Worm (Caenorhabditis elegans) whole organism, L4 larva: ENCODE data around the gene C49F8.15.
A peak's percentile ranks its signal among the peaks of the same experiment; 100 is the strongest.

Source experiments
- F26F4.8 ChIP-seq: fragments of 200-800 bp; sonication (Bioruptor generic); conservative IDR thresholded peaks from 2 replicates; pipeline ENCODE4 v1.3.6; 2022; ENCODE audit warnings: missing genetic modification characterization, missing compliant biosample characterization
- F37D6.2 ChIP-seq: sonication (generic microtip); optimal IDR thresholded peaks from 2 replicates; lab custom pipeline; 2016; ENCODE audit warnings: mild to moderate bottlenecking, missing genetic modification characterization, missing compliant biosample characterization
- T26A8.4 ChIP-seq: fragments of 200-800 bp; sonication (Bioruptor generic); IDR thresholded peaks from 2 replicates; pipeline ENCODE4 v1.3.6; 2022; ENCODE audit warnings: missing genetic modification characterization, missing compliant biosample characterization
- aha-1 ChIP-seq: fragments of 150-350 bp; peaks from one replicate; lab custom pipeline; 2014; ENCODE audit warnings: missing biosample characterization, missing genetic modification characterization
- aly-2 ChIP-seq: sonication (generic microtip); optimal IDR thresholded peaks from 2 replicates; lab custom pipeline; 2018; ENCODE audit warnings: missing biosample characterization, missing genetic modification characterization
- ceh-20 ChIP-seq: fragments of 200-800 bp; sonication (Bioruptor generic); IDR thresholded peaks from 2 replicates; pipeline ENCODE4 v1.3.6; 2022; ENCODE audit warnings: missing genetic modification reagents, missing genetic modification characterization, missing compliant biosample characterization
- cey-2 ChIP-seq: sonication (generic microtip); optimal IDR thresholded peaks from 3 replicates; lab custom pipeline; 2017; ENCODE audit warnings: missing genetic modification characterization, mild to moderate bottlenecking, missing compliant biosample characterization, antibody characterized with exemption, borderline replicate concordance; ENCODE audit not compliant: insufficient read depth
- ctbp-1 ChIP-seq: fragments of 200-800 bp; sonication (Bioruptor generic); IDR thresholded peaks from 2 replicates; pipeline ENCODE4 v1.3.6; 2022; ENCODE audit warnings: missing genetic modification reagents, missing genetic modification characterization, missing compliant biosample characterization
- daf-16 ChIP-seq, 3 experiments: sonication (generic microtip); optimal IDR thresholded peaks; 2 replicates each; lab custom pipeline; 2016 to 2017; ENCODE audit warnings: missing genetic modification characterization in 3 of 3, missing genetic modification reagents in 3 of 3, mild to moderate bottlenecking in 2 of 3, missing compliant biosample characterization in 2 of 3, missing biosample characterization in 1 of 3, moderate library complexity in 1 of 3
- daf-19 ChIP-seq: fragments of 200-800 bp; sonication (Bioruptor generic); conservative IDR thresholded peaks from 2 replicates; pipeline ENCODE4 v1.3.6; 2022; ENCODE audit warnings: missing genetic modification characterization, missing compliant biosample characterization
- dmd-6 ChIP-seq: fragments of 200-800 bp; sonication (Bioruptor generic); IDR thresholded peaks from 2 replicates; pipeline ENCODE4 v1.3.6; 2022; ENCODE audit warnings: missing genetic modification reagents, missing genetic modification characterization, missing compliant biosample characterization
- duxl-1 ChIP-seq: sonication (generic microtip); optimal IDR thresholded peaks from 2 replicates; lab custom pipeline; 2016; ENCODE audit warnings: mild to moderate bottlenecking, missing genetic modification characterization, moderate library complexity, missing compliant biosample characterization; ENCODE audit not compliant: poor library complexity
- dve-1 ChIP-seq: sonication (generic microtip); optimal IDR thresholded peaks from 2 replicates; lab custom pipeline; 2017; ENCODE audit warnings: antibody characterized with exemption, mild to moderate bottlenecking, missing genetic modification characterization, missing compliant biosample characterization; ENCODE audit not compliant: insufficient read depth
- egl-27 ChIP-seq: sonication (generic microtip); optimal IDR thresholded peaks from 3 replicates; lab custom pipeline; 2017; ENCODE audit warnings: missing biosample characterization, missing genetic modification reagents, missing genetic modification characterization
- fkh-10 ChIP-seq: fragments of 150-350 bp; optimal IDR thresholded peaks from 2 replicates; lab custom pipeline; 2014; ENCODE audit warnings: missing biosample characterization, missing genetic modification reagents, missing genetic modification characterization
- hlh-11 ChIP-seq: fragments of 200-800 bp; sonication (Bioruptor generic); optimal IDR thresholded peaks from 2 replicates; lab custom pipeline; 2018; ENCODE audit warnings: mild to moderate bottlenecking, missing genetic modification characterization, missing compliant biosample characterization
- hlh-30 ChIP-seq: sonication (generic microtip); optimal IDR thresholded peaks from 2 replicates; lab custom pipeline; 2017; ENCODE audit warnings: antibody characterized with exemption, mild to moderate bottlenecking, missing genetic modification characterization, missing compliant biosample characterization; ENCODE audit not compliant: insufficient read depth
- hmg-1.1 ChIP-seq: fragments of 200-800 bp; sonication (Bioruptor generic); IDR thresholded peaks from 2 replicates; pipeline ENCODE4 v1.3.6; 2022; ENCODE audit warnings: missing genetic modification reagents, missing genetic modification characterization, missing compliant biosample characterization
- lin-1 ChIP-seq: fragments of 200-800 bp; sonication (Bioruptor generic); IDR thresholded peaks from 2 replicates; pipeline ENCODE4 v1.3.6; 2022; ENCODE audit warnings: missing genetic modification reagents, missing genetic modification characterization, missing compliant biosample characterization
- lin-29 ChIP-seq: fragments of 200-800 bp; sonication (Bioruptor generic); IDR thresholded peaks from 2 replicates; pipeline ENCODE4 v1.3.6; 2022; ENCODE audit warnings: missing genetic modification reagents, missing genetic modification characterization, missing compliant biosample characterization
- madf-9 ChIP-seq: fragments of 200-800 bp; sonication (Bioruptor generic); conservative IDR thresholded peaks from 2 replicates; pipeline ENCODE4 v1.3.6; 2022; ENCODE audit warnings: missing genetic modification reagents, missing genetic modification characterization, missing compliant biosample characterization
- mdl-1 ChIP-seq, 2 experiments: fragments of 150-350 bp in 1 of 2; sonication (generic microtip) in 1 of 2; optimal IDR thresholded peaks; 2 replicates each; lab custom pipeline; 2014 to 2017; ENCODE audit warnings: missing biosample characterization in 2 of 2, missing genetic modification characterization in 2 of 2
- mep-1 ChIP-seq: fragments of 150-350 bp; sonication (generic microtip); optimal IDR thresholded peaks from 3 replicates; lab custom pipeline; 2014; ENCODE audit warnings: missing biosample characterization, missing genetic modification characterization
- mxl-3 ChIP-seq: fragments of 200-800 bp; sonication (Bioruptor generic); optimal IDR thresholded peaks from 2 replicates; lab custom pipeline; 2018; ENCODE audit warnings: mild to moderate bottlenecking, missing genetic modification characterization, missing compliant biosample characterization
- nhr-10 ChIP-seq: fragments of 150-350 bp; optimal IDR thresholded peaks from 2 replicates; lab custom pipeline; 2014; ENCODE audit warnings: missing biosample characterization, missing genetic modification characterization
- nhr-237 ChIP-seq: sonication (generic microtip); optimal IDR thresholded peaks from 2 replicates; lab custom pipeline; 2017; ENCODE audit warnings: missing biosample characterization, missing genetic modification characterization
- nhr-25 ChIP-seq: sonication (generic microtip); optimal IDR thresholded peaks from 2 replicates; lab custom pipeline; 2017; ENCODE audit warnings: missing genetic modification characterization, mild to moderate bottlenecking, missing compliant biosample characterization, antibody characterized with exemption, moderate library complexity, borderline replicate concordance; ENCODE audit not compliant: insufficient read depth
- nhr-28 ChIP-seq: fragments of 150-350 bp; optimal IDR thresholded peaks from 2 replicates; lab custom pipeline; 2014; ENCODE audit warnings: missing biosample characterization, missing genetic modification characterization
- nhr-48 ChIP-seq: sonication (generic microtip); optimal IDR thresholded peaks from 2 replicates; lab custom pipeline; 2016; ENCODE audit warnings: mild to moderate bottlenecking, missing genetic modification characterization, missing compliant biosample characterization
- nhr-76 ChIP-seq: fragments of 150-350 bp; optimal IDR thresholded peaks from 2 replicates; lab custom pipeline; 2014; ENCODE audit warnings: missing biosample characterization, missing genetic modification characterization
- nhr-77 ChIP-seq: fragments of 150-350 bp; optimal IDR thresholded peaks from 2 replicates; lab custom pipeline; 2014; ENCODE audit warnings: missing biosample characterization, missing genetic modification characterization
- pha-4 ChIP-seq, 2 experiments: fragments of 150-350 bp in 1 of 2; fragments of 200-800 bp in 1 of 2; sonication (Bioruptor generic) in 1 of 2; IDR thresholded peaks in 1 of 2; optimal IDR thresholded peaks in 1 of 2; 2 replicates each; pipeline versions ENCODE4 v1.3.6 to Lab custom; 2014 to 2022; ENCODE audit warnings: missing genetic modification characterization in 2 of 2, missing genetic modification reagents in 2 of 2, missing biosample characterization in 1 of 2, missing compliant biosample characterization in 1 of 2
- pqm-1 ChIP-seq: sonication (generic microtip); optimal IDR thresholded peaks from 2 replicates; lab custom pipeline; 2017; ENCODE audit warnings: missing biosample characterization, missing genetic modification characterization
- sdz-12 ChIP-seq: fragments of 200-800 bp; sonication (Bioruptor generic); optimal IDR thresholded peaks from 2 replicates; lab custom pipeline; 2018; ENCODE audit warnings: mild to moderate bottlenecking, missing genetic modification characterization, missing compliant biosample characterization
- spr-3 ChIP-seq: fragments of 200-800 bp; sonication (Bioruptor generic); optimal IDR thresholded peaks from 2 replicates; lab custom pipeline; 2018; ENCODE audit warnings: mild to moderate bottlenecking, missing genetic modification characterization, missing compliant biosample characterization
- tra-1 ChIP-seq: fragments of 200-800 bp; sonication (Bioruptor generic); IDR thresholded peaks from 2 replicates; pipeline ENCODE4 v1.3.6; 2022; ENCODE audit warnings: missing genetic modification reagents, missing genetic modification characterization, missing compliant biosample characterization
- zip-11 ChIP-seq: fragments of 200-800 bp; sonication (Bioruptor generic); IDR thresholded peaks from 2 replicates; pipeline ENCODE4 v1.3.6; 2022; ENCODE audit warnings: missing genetic modification characterization, missing compliant biosample characterization

Gene C49F8.15

ce11 chrX:13368283-13368682 is 5.9 kb upstream of the C49F8.15 start:
- TF ChIP-seq nhr-77 (tag; lab: Kevin White, UChicago) (peak; percentile 66), pqm-1 (peak; percentile 83), nhr-76 (tag; lab: Kevin White, UChicago) (no peak), nhr-48 (tag; lab: Kevin White, UChicago) (peak; percentile 57), duxl-1 (tag; lab: Kevin White, UChicago) (no peak), F37D6.2 (no peak), T26A8.4 (no peak), mxl-3 (GFP tag; lab: Kevin White, UChicago) (peak; percentile 75), mdl-1 (tag; optimal IDR thresholded peaks at IDR 0.05; lab: Kevin White, UChicago) (peak in 1 of 2 experiments; percentile 63), dve-1 (tag; lab: Kevin White, UChicago) (peak; percentile 73), hlh-30 (tag; lab: Kevin White, UChicago) (peak; percentile 66), dmd-6 (peak; percentile 93), mep-1 (peak; percentile 28), hlh-11 (peak; percentile 79), nhr-28 (tag; lab: Kevin White, UChicago) (peak; percentile 93), nhr-25 (tag; lab: Kevin White, UChicago) (no peak), ceh-20 (no peak), aha-1 (tag; lab: Kevin White, UChicago) (peak; percentile 89), sdz-12 (GFP tag; lab: Kevin White, UChicago) (no peak), daf-16 (GFP tag; optimal IDR thresholded peaks at IDR 0.05; lab: Kevin White, UChicago) (no peak), daf-16 (tag; optimal IDR thresholded peaks at IDR 0.05; lab: Kevin White, UChicago) (peak; percentile 92), daf-19 (GFP tag; lab: Robert Waterston, UW) (no peak), zip-11 (no peak)

- no peak for TF ChIP-seq nhr-28 (tag; lab: Kevin White, UChicago)
- TF ChIP-seq hlh-11, result peak; percentile 11
- TF ChIP-seq hmg-1.1 (GFP tag; lab: Robert Waterston, UW), result no peak
- TF ChIP-seq spr-3, result no peak
- peak; percentile 74 for TF ChIP-seq hlh-30 (tag; lab: Kevin White, UChicago)
- TF ChIP-seq F26F4.8, result no peak
- TF ChIP-seq dmd-6, result 0 out of 2 replicates have a peak, but pooled peaks have one; percentile 13
- no peak for TF ChIP-seq nhr-237 (tag; lab: Kevin White, UChicago)
- TF ChIP-seq nhr-10 (tag; lab: Kevin White, UChicago), result no peak
- TF ChIP-seq daf-16 (GFP tag; optimal IDR thresholded peaks at IDR 0.05; lab: Kevin White, UChicago), result no peak
- TF ChIP-seq daf-16 (tag; optimal IDR thresholded peaks at IDR 0.05; lab: Kevin White, UChicago), result peak; percentile 47
- no peak for TF ChIP-seq pha-4 (GFP tag; IDR thresholded peaks at IDR 0.05; lab: Robert Waterston, UW)
- TF ChIP-seq pha-4 (tag; optimal IDR thresholded peaks at IDR 0.05; lab: Kevin White, UChicago), result peak; percentile 23
- TF ChIP-seq aly-2, result no peak
- peak; percentile 28 for TF ChIP-seq dve-1 (tag; lab: Kevin White, UChicago)
- no peak for TF ChIP-seq lin-29 (GFP tag; lab: Robert Waterston, UW)
- no peak for TF ChIP-seq egl-27 (tag; lab: Kevin White, UChicago)
- no peak for TF ChIP-seq madf-9 (GFP tag; lab: Robert Waterston, UW)
- no peak for TF ChIP-seq lin-1 (GFP tag; lab: Robert Waterston, UW)
- TF ChIP-seq nhr-76 (tag; lab: Kevin White, UChicago), result no peak
- peak in 1 of 2 experiments; percentile 21 for TF ChIP-seq mdl-1 (tag; optimal IDR thresholded peaks at IDR 0.05; lab: Kevin White, UChicago)
Measured at ce11 chrX:13366955-13367354, 4.6 kb upstream of the C49F8.15 start.

ce11 chrX:13364897-13365296 is 2.5 kb upstream of the C49F8.15 start, which contains the start of gene C49F8.1:
Gene C49F8.1, minus strand, starts transcription at chrX:13364997.
- TF ChIP-seq ctbp-1 (GFP tag; lab: Robert Waterston, UW) (no peak), fkh-10 (peak; percentile 14), cey-2 (tag; lab: Kevin White, UChicago) (no peak), tra-1 (no peak)
